Fruit fly (Drosophila melanogaster) whole organism, embryonic: ENCODE results near the gene Sems.

ENCODE experiments used
- Bteb2 ChIP-seq: fragments of 200-800 bp; sonication (Bioruptor generic); optimal IDR thresholded peaks from 2 replicates; lab custom pipeline; 2016; ENCODE audit warnings: missing biosample characterization, missing genetic modification characterization
- CG4282 ChIP-seq: fragments of 200-800 bp; sonication (Bioruptor generic); optimal IDR thresholded peaks from 2 replicates; lab custom pipeline; 2016; ENCODE audit warnings: missing biosample characterization, missing genetic modification characterization
- CG4617 ChIP-seq: fragments of 200-800 bp; sonication (Bioruptor generic); optimal IDR thresholded peaks from 3 replicates; lab custom pipeline; 2016; ENCODE audit warnings: missing biosample characterization, missing genetic modification characterization, borderline replicate concordance
- CG9817 ChIP-seq: fragments of 200-800 bp; sonication (Bioruptor generic); optimal IDR thresholded peaks from 2 replicates; lab custom pipeline; 2018; ENCODE audit warnings: missing biosample characterization, mild to moderate bottlenecking, missing genetic modification characterization, moderate library complexity
- HLH54F ChIP-seq: fragments of 200-800 bp; sonication (Bioruptor generic); optimal IDR thresholded peaks from 3 replicates; lab custom pipeline; 2016; ENCODE audit warnings: missing biosample characterization, missing genetic modification characterization
- Max ChIP-seq: fragments of 200-800 bp; sonication (Bioruptor generic); optimal IDR thresholded peaks from 2 replicates; lab custom pipeline; 2016; ENCODE audit warnings: missing biosample characterization, mild to moderate bottlenecking, missing genetic modification characterization
- fru ChIP-seq: fragments of >200 bp; optimal IDR thresholded peaks from 2 replicates; lab custom pipeline; 2017
- nom ChIP-seq: fragments of 200-800 bp; sonication (Bioruptor generic); optimal IDR thresholded peaks from 2 replicates; lab custom pipeline; 2017; ENCODE audit warnings: missing biosample characterization, missing genetic modification characterization, mild to moderate bottlenecking, moderate library complexity, missing genetic modification reagents
- pb ChIP-seq: fragments of 200-800 bp; sonication (Bioruptor generic); optimal IDR thresholded peaks from 3 replicates; lab custom pipeline; 2016; ENCODE audit warnings: missing biosample characterization, missing genetic modification characterization
- wor ChIP-seq: fragments of 200-800 bp; sonication (Bioruptor generic); IDR thresholded peaks from 2 replicates; pipeline ENCODE4 v1.3.6; 2022; ENCODE audit warnings: missing biosample characterization, missing genetic modification characterization
- zf30C ChIP-seq: fragments of 200-800 bp; sonication (Bioruptor generic); optimal IDR thresholded peaks from 3 replicates; lab custom pipeline; 2018; ENCODE audit warnings: missing biosample characterization, mild to moderate bottlenecking, missing genetic modification characterization

- TF ChIP-seq wor (GFP tag; lab: Robert Waterston, UW) (no peak), HLH54F (GFP tag; lab: Kevin White, UChicago) (no peak), zf30C (GFP tag; lab: Kevin White, UChicago) (no peak), CG9817 (no peak), nom (GFP tag; lab: Kevin White, UChicago) (no peak), CG4617 (GFP tag; lab: Kevin White, UChicago) (no peak), pb (GFP tag; lab: Kevin White, UChicago) (no peak), fru (lab: Kevin White, UChicago) (no peak), CG4282 (GFP tag; lab: Kevin White, UChicago) (no peak), Max (GFP tag; lab: Kevin White, UChicago) (no peak), Bteb2 (no peak)
Observed at dm6 chr3L:20932556-20932955, 24.0 kb downstream of the Sems start.
